Fruit fly (Drosophila melanogaster): ENCODE data around the gene Ada3.

The Ada3 gene

dm6 chrX:18101098-18101711, 15.6 kb downstream of the Ada3 start, which contains the start of gene Mvb12 (continued):
- TF ChIP-seq amos (GFP tag; IDR thresholded peaks at IDR 0.05; ENCODE audit: partially characterized antibody) (peak; percentile 73), CG16813 (GFP tag; IDR thresholded peaks at IDR 0.05; ENCODE audit: partially characterized antibody) (peak; percentile 59), Sry-δ (GFP tag; optimal IDR thresholded peaks at IDR 0.05) (peak; percentile 53), Dad (GFP tag; optimal IDR thresholded peaks at IDR 0.05) (no peak), vnd (GFP tag; IDR thresholded peaks at IDR 0.05; ENCODE audit: partially characterized antibody) (peak; percentile 19; the same call in 2 of the 3 replicates), hbn (GFP tag; IDR thresholded peaks at IDR 0.05; ENCODE audit: partially characterized antibody) (peak; percentile 51), Bgb (GFP tag; IDR thresholded peaks at IDR 0.05; ENCODE audit: partially characterized antibody) (peak; percentile 66), dmrt11E (tag; optimal IDR thresholded peaks at IDR 0.05) (peak; percentile 20), Ssrp (tag; optimal IDR thresholded peaks at IDR 0.05) (no peak), CG9932 (GFP tag; IDR thresholded peaks at IDR 0.05) (peak; percentile 23; the same call in 1 of the 2 replicates), CG18619 (GFP tag; optimal IDR thresholded peaks at IDR 0.05) (no peak), prd (optimal IDR thresholded peaks at IDR 0.05) (no peak), prd (GFP tag; IDR thresholded peaks at IDR 0.05) (0 out of 3 replicates have a peak, but pooled peaks have one; percentile 13), NC2β (GFP tag; optimal IDR thresholded peaks at IDR 0.05) (peak; percentile 0), gcm (GFP tag; optimal IDR thresholded peaks at IDR 0.05) (peak; percentile 45), PHDP (tag; optimal IDR thresholded peaks at IDR 0.05) (peak; percentile 23), Xrp1 (GFP tag; IDR thresholded peaks at IDR 0.05) (0 out of 2 replicates have a peak, but pooled peaks have one; percentile 15), CG33557 (GFP tag; optimal IDR thresholded peaks at IDR 0.05) (peak; percentile 52), wek (GFP tag; optimal IDR thresholded peaks at IDR 0.05) (peak; percentile 30), zen2 (GFP tag; IDR thresholded peaks at IDR 0.05; ENCODE audit: partially characterized antibody) (0 out of 3 replicates have a peak, but pooled peaks have one; percentile 29), Stat92E (GFP tag; optimal IDR thresholded peaks at IDR 0.05) (no peak), row (GFP tag; IDR thresholded peaks at IDR 0.05) (peak; percentile 58), CG14860 (GFP tag; IDR thresholded peaks at IDR 0.05; ENCODE audit: partially characterized antibody) (peak; percentile 50; the same call in 2 of the 3 replicates), CG17359 (tag; optimal IDR thresholded peaks at IDR 0.05) (peak; percentile 5), CG17186 (GFP tag; optimal IDR thresholded peaks at IDR 0.05) (peak; percentile 4), CG11504 (tag; optimal IDR thresholded peaks at IDR 0.05) (no peak), eyg (GFP tag; optimal IDR thresholded peaks at IDR 0.05) (no peak), CG32532 (GFP tag; IDR thresholded peaks at IDR 0.05) (0 out of 2 replicates have a peak, but pooled peaks have one; percentile 12), chm (GFP tag; IDR thresholded peaks at IDR 0.05) (peak; percentile 48; the same call in 1 of the 2 replicates), Jarid2 (GFP tag; optimal IDR thresholded peaks at IDR 0.05) (peak; percentile 62), CG4360 (GFP tag; IDR thresholded peaks at IDR 0.05) (peak; percentile 54; the same call in 1 of the 2 replicates), zf30C (GFP tag; optimal IDR thresholded peaks at IDR 0.05) (no peak), psq (GFP tag; optimal IDR thresholded peaks at IDR 0.05) (no peak), CG4730 (GFP tag; IDR thresholded peaks at IDR 0.05) (no peak), Hr78 (GFP tag; optimal IDR thresholded peaks at IDR 0.05) (no peak), ap (GFP tag; IDR thresholded peaks at IDR 0.05) (no peak), Dref (GFP tag; IDR thresholded peaks at IDR 0.05) (peak; percentile 65), CG15601 (tag; optimal IDR thresholded peaks at IDR 0.05) (peak; percentile 45), Dfd (GFP tag; optimal IDR thresholded peaks at IDR 0.05) (no peak), NfI (GFP tag; optimal IDR thresholded peaks at IDR 0.05) (no peak), seq (GFP tag; IDR thresholded peaks at IDR 0.05) (0 out of 2 replicates have a peak, but pooled peaks have one; percentile 17), Rfx (GFP tag; IDR thresholded peaks at IDR 0.05) (0 out of 2 replicates have a peak, but pooled peaks have one; percentile 19), CG12659 (GFP tag; optimal IDR thresholded peaks at IDR 0.05) (peak; percentile 29), Bteb2 (GFP tag; optimal IDR thresholded peaks at IDR 0.05) (no peak), sens (GFP tag) (peak; percentile 77), YL-1 (GFP tag; optimal IDR thresholded peaks at IDR 0.05) (peak; percentile 23), CG13894 (tag; optimal IDR thresholded peaks at IDR 0.05) (no peak), Med (GFP tag) (peak; percentile 76)

Data from whole organism, embryonic.